Fruit fly (Drosophila melanogaster): ENCODE measurements around the gene CG5391.

dm6 chr3R:22351396-22351795, 17.4 kb upstream of the CG5391 start, which contains the start of gene rdhB:
- TF ChIP-seq woc (GFP tag; optimal IDR thresholded peaks at IDR 0.05) (no peak), jim (GFP tag; optimal IDR thresholded peaks at IDR 0.05) (no peak), psq (GFP tag; optimal IDR thresholded peaks at IDR 0.05) (no peak), Abd-B (GFP tag; optimal IDR thresholded peaks at IDR 0.05) (no peak), ey (GFP tag; optimal IDR thresholded peaks at IDR 0.05) (no peak), Jra (GFP tag; optimal IDR thresholded peaks at IDR 0.05) (no peak), Rel (GFP tag; optimal IDR thresholded peaks at IDR 0.05) (no peak), Rel (tag; optimal IDR thresholded peaks at IDR 0.05) (no peak)
